Fruit fly (Drosophila melanogaster): ENCODE measurements around the gene glec.

Gene glec

dm6 chr3R:21828040-21828526, 28.0 kb downstream of the glec start (continued):
- TF ChIP-seq MBD-R2 (GFP tag; IDR thresholded peaks at IDR 0.05): no peak
- TF ChIP-seq BtbVII (GFP tag; optimal IDR thresholded peaks at IDR 0.05): no peak
- no peak for TF ChIP-seq schlank (tag; optimal IDR thresholded peaks at IDR 0.05)
- TF ChIP-seq CG4424 (GFP tag; optimal IDR thresholded peaks at IDR 0.05): peak; percentile 71
- TF ChIP-seq CG1832 (GFP tag; optimal IDR thresholded peaks at IDR 0.05): no peak
- TF ChIP-seq YL-1 (GFP tag; optimal IDR thresholded peaks at IDR 0.05): no peak
- peak; percentile 80 for TF ChIP-seq tx (GFP tag; optimal IDR thresholded peaks at IDR 0.05)
- peak; percentile 79 for TF ChIP-seq CG7786 (GFP tag; optimal IDR thresholded peaks at IDR 0.05)
- peak; percentile 62 for TF ChIP-seq CG9437 (GFP tag; optimal IDR thresholded peaks at IDR 0.05)
- no peak for TF ChIP-seq Ravus (GFP tag; IDR thresholded peaks at IDR 0.05)
- peak; percentile 90 for TF ChIP-seq zfh1 (GFP tag; IDR thresholded peaks at IDR 0.05)
- peak; percentile 76 for TF ChIP-seq nerfin-1 (tag; optimal IDR thresholded peaks at IDR 0.05)
- TF ChIP-seq pum (GFP tag; optimal IDR thresholded peaks at IDR 0.05): peak; percentile 81
- TF ChIP-seq CG17829 (tag; optimal IDR thresholded peaks at IDR 0.05): peak; percentile 90
- peak; percentile 61 for TF ChIP-seq Rx (GFP tag; IDR thresholded peaks at IDR 0.05)
- TF ChIP-seq Ptx1 (GFP tag; IDR thresholded peaks at IDR 0.05): peak; percentile 82
- TF ChIP-seq CG1792 (GFP tag; optimal IDR thresholded peaks at IDR 0.05): peak; percentile 46
- TF ChIP-seq CG17328 (GFP tag; IDR thresholded peaks at IDR 0.05): peak; percentile 91
- TF ChIP-seq oc (tag; optimal IDR thresholded peaks at IDR 0.05): peak; percentile 81
- peak; percentile 5 for TF ChIP-seq Antp (GFP tag; optimal IDR thresholded peaks at IDR 0.05)
- TF ChIP-seq sob (GFP tag; IDR thresholded peaks at IDR 0.05): no peak
- no peak for TF ChIP-seq Hmr (GFP tag; optimal IDR thresholded peaks at IDR 0.05)
- no peak for TF ChIP-seq fu2 (GFP tag; optimal IDR thresholded peaks at IDR 0.05)
- TF ChIP-seq pzg (GFP tag; optimal IDR thresholded peaks at IDR 0.05): no peak
- peak; percentile 76 for TF ChIP-seq CG11398 (GFP tag; optimal IDR thresholded peaks at IDR 0.05)
- TF ChIP-seq Mrtf (GFP tag; IDR thresholded peaks at IDR 0.05): peak; percentile 74; the same call in 2 of the 3 replicates
- peak; percentile 54; the same call in 1 of the 3 replicates for TF ChIP-seq mld (GFP tag; IDR thresholded peaks at IDR 0.05; ENCODE audit: partially characterized antibody)
- peak; percentile 7 for TF ChIP-seq disco-r (GFP tag; optimal IDR thresholded peaks at IDR 0.05)
- TF ChIP-seq CG10462 (GFP tag; optimal IDR thresholded peaks at IDR 0.05): peak; percentile 40
- TF ChIP-seq CG6254 (GFP tag; optimal IDR thresholded peaks at IDR 0.05): peak; percentile 69
- TF ChIP-seq Fer3 (tag; optimal IDR thresholded peaks at IDR 0.05): peak; percentile 6
- TF ChIP-seq run (tag; optimal IDR thresholded peaks at IDR 0.05): no peak
- TF ChIP-seq CG4404 (GFP tag; IDR thresholded peaks at IDR 0.05): peak; percentile 59; the same call in 1 of the 2 replicates
- peak; percentile 55 for TF ChIP-seq CG13775 (GFP tag; optimal IDR thresholded peaks at IDR 0.05)
- TF ChIP-seq cato (GFP tag; optimal IDR thresholded peaks at IDR 0.05; ENCODE audit: borderline replicate concordance): peak; percentile 71
- peak; percentile 90 for TF ChIP-seq CG16863 (GFP tag; optimal IDR thresholded peaks at IDR 0.05)
- peak; percentile 42; the same call in 1 of the 2 replicates for TF ChIP-seq CG7372 (GFP tag; IDR thresholded peaks at IDR 0.05)
- TF ChIP-seq Rfx (GFP tag; IDR thresholded peaks at IDR 0.05): peak; percentile 27; the same call in 1 of the 2 replicates
- peak; percentile 82 for TF ChIP-seq D19B (GFP tag; optimal IDR thresholded peaks at IDR 0.05)
- TF ChIP-seq CG4730 (GFP tag; IDR thresholded peaks at IDR 0.05): peak; percentile 72
- peak; percentile 1 for TF ChIP-seq Vsx1 (GFP tag; optimal IDR thresholded peaks at IDR 0.05)
- TF ChIP-seq BEAF-32 (GFP tag; optimal IDR thresholded peaks at IDR 0.05): no peak
- TF ChIP-seq CG7745 (tag; optimal IDR thresholded peaks at IDR 0.05): peak; percentile 39
- TF ChIP-seq CG3726 (GFP tag; IDR thresholded peaks at IDR 0.05): peak; percentile 65; the same call in 2 of the 3 replicates
- no peak for TF ChIP-seq CG11723 (GFP tag; optimal IDR thresholded peaks at IDR 0.05)
- no peak for TF ChIP-seq Trl (optimal IDR thresholded peaks at IDR 0.05)
- TF ChIP-seq Trl (GFP tag; optimal IDR thresholded peaks at IDR 0.05): peak; percentile 68
- no peak for TF ChIP-seq yki (optimal IDR thresholded peaks at IDR 0.05)
- peak; percentile 74 for TF ChIP-seq peb (GFP tag; IDR thresholded peaks at IDR 0.05)
- TF ChIP-seq CG10366 (GFP tag; IDR thresholded peaks at IDR 0.05): peak; percentile 76
- TF ChIP-seq MTF-1 (GFP tag; optimal IDR thresholded peaks at IDR 0.05; ENCODE audit: borderline replicate concordance): peak; percentile 12
- TF ChIP-seq Ets97D (GFP tag; optimal IDR thresholded peaks at IDR 0.05): no peak
